Worm (Caenorhabditis elegans) whole organism, midembryonic: ENCODE results near the gene srh-240.

Experiments
- T22C8.4 ChIP-seq: fragments of 200-800 bp; sonication (Bioruptor generic); IDR thresholded peaks from 2 replicates; pipeline ENCODE4 v1.3.6; 2022; ENCODE audit warnings: missing genetic modification characterization, missing compliant biosample characterization
- cog-1 ChIP-seq: sonication (generic microtip); optimal IDR thresholded peaks from 2 replicates; lab custom pipeline; 2016; ENCODE audit warnings: missing genetic modification characterization, missing compliant biosample characterization
- flt-1 ChIP-seq: fragments of 200-800 bp; sonication (Bioruptor generic); IDR thresholded peaks from 2 replicates; pipeline ENCODE4 v1.3.6; 2022; ENCODE audit warnings: missing genetic modification characterization, missing compliant biosample characterization
- klf-2 ChIP-seq: fragments of 200-800 bp; sonication (Bioruptor generic); conservative IDR thresholded peaks from 2 replicates; pipeline ENCODE4 v1.3.6; 2022; ENCODE audit warnings: missing genetic modification reagents, missing genetic modification characterization, missing compliant biosample characterization
- med-1 ChIP-seq: sonication (generic microtip); optimal IDR thresholded peaks from 2 replicates; lab custom pipeline; 2017; ENCODE audit warnings: missing genetic modification characterization, mild to moderate bottlenecking, missing compliant biosample characterization, antibody characterized with exemption, missing genetic modification reagents; ENCODE audit not compliant: insufficient read depth
- ref-1 ChIP-seq: fragments of 200-800 bp; sonication (Bioruptor generic); conservative IDR thresholded peaks from 2 replicates; pipeline ENCODE4 v1.3.6; 2022; ENCODE audit warnings: missing genetic modification reagents, missing genetic modification characterization, missing compliant biosample characterization
- ztf-29 ChIP-seq: fragments of 200-800 bp; sonication (Bioruptor generic); IDR thresholded peaks from 2 replicates; pipeline ENCODE4 v1.3.6; 2022; ENCODE audit warnings: missing genetic modification reagents, missing genetic modification characterization, missing compliant biosample characterization

ce11 chrV:2818117-2818516 is 46.9 kb upstream of the srh-240 start, which contains the start of gene srt-34:
- TF ChIP-seq med-1 (GFP tag; lab: Kevin White, UChicago): no peak
- TF ChIP-seq flt-1 (GFP tag; lab: Robert Waterston, UW): no peak
- TF ChIP-seq ref-1 (GFP tag; lab: Robert Waterston, UW): no peak
- no peak for TF ChIP-seq T22C8.4 (GFP tag; lab: Robert Waterston, UW)
- no peak for TF ChIP-seq klf-2 (GFP tag; lab: Robert Waterston, UW)
- no peak for TF ChIP-seq cog-1
- TF ChIP-seq ztf-29 (GFP tag; lab: Robert Waterston, UW): no peak
